Worm (Caenorhabditis elegans): Measurements from ENCODE around the gene F01D5.6.

DNA sequence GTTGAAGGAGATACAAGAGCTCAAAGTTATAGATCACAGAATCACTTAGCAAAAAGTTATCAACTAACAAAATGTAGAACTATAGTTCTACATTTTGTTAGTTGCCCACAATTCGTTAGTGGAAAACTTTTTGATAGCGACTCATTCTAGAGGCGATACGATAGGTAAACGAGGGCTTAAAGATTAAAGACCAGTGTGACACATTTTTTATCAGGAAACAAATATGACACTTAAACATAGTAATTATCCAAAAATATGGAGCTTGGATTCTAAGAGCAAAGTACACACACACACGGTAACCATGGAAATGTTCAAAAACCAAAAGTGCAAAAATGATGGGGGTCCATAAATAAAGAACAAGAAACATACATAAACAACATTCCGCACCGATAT is 33.5 kb downstream of the F01D5.6 start:
- TF ChIP-seq snpc-4 (tag; optimal IDR thresholded peaks at IDR 0.05) (no peak), ztf-4 (tag; optimal IDR thresholded peaks at IDR 0.05) (no peak), egl-27 (tag; optimal IDR thresholded peaks at IDR 0.05) (no peak), lin-13 (GFP tag; optimal IDR thresholded peaks at IDR 0.05) (no peak), nhr-11 (tag; optimal IDR thresholded peaks at IDR 0.05) (no peak), nhr-77 (tag; optimal IDR thresholded peaks at IDR 0.05) (no peak), lsy-2 (tag; optimal IDR thresholded peaks at IDR 0.05) (no peak)

All from whole organism, L2 larva.